Worm (Caenorhabditis elegans) whole organism, mixed stage, embryonic: ENCODE measurements around the gene fipr-4.

Experiments
- M03D4.4 ChIP-seq: sonication (generic microtip); optimal IDR thresholded peaks from 2 replicates; lab custom pipeline; 2017; ENCODE audit warnings: mild to moderate bottlenecking, missing genetic modification characterization, missing compliant biosample characterization
- bed-3 ChIP-seq: fragments of 200-800 bp; sonication (Bioruptor generic); optimal IDR thresholded peaks from 3 replicates; lab custom pipeline; 2018; ENCODE audit warnings: mild to moderate bottlenecking, missing genetic modification characterization, moderate library complexity, missing compliant biosample characterization
- ceh-39 ChIP-seq: fragments of 150-350 bp; optimal IDR thresholded peaks from 2 replicates; lab custom pipeline; 2014; ENCODE audit warnings: missing biosample characterization, missing genetic modification characterization
- ceh-83 ChIP-seq: fragments of 200-800 bp; sonication (Bioruptor generic); optimal IDR thresholded peaks from 2 replicates; lab custom pipeline; 2018; ENCODE audit warnings: mild to moderate bottlenecking, missing genetic modification characterization, missing compliant biosample characterization
- ces-1 ChIP-seq: fragments of 150-350 bp; optimal IDR thresholded peaks from 2 replicates; lab custom pipeline; 2014; ENCODE audit warnings: missing biosample characterization, missing genetic modification reagents, missing genetic modification characterization
- cnd-1 ChIP-seq: fragments of 200-800 bp; sonication (Bioruptor generic); optimal IDR thresholded peaks from 2 replicates; lab custom pipeline; 2018; ENCODE audit warnings: mild to moderate bottlenecking, missing genetic modification characterization, missing compliant biosample characterization
- drap-1 ChIP-seq: fragments of 200-800 bp; sonication (Bioruptor generic); optimal IDR thresholded peaks from 3 replicates; lab custom pipeline; 2018; ENCODE audit warnings: mild to moderate bottlenecking, missing genetic modification characterization, missing compliant biosample characterization
- elt-1 ChIP-seq: sonication (generic microtip); optimal IDR thresholded peaks from 2 replicates; lab custom pipeline; 2017; ENCODE audit warnings: missing genetic modification characterization, mild to moderate bottlenecking, missing compliant biosample characterization, antibody characterized with exemption, moderate library complexity, borderline replicate concordance; ENCODE audit not compliant: insufficient read depth
- elt-3 ChIP-seq: fragments of 150-350 bp; optimal IDR thresholded peaks from 2 replicates; lab custom pipeline; 2014; ENCODE audit warnings: missing biosample characterization, missing genetic modification characterization
- flh-1 ChIP-seq: fragments of 200-800 bp; sonication (Bioruptor generic); optimal IDR thresholded peaks from 2 replicates; lab custom pipeline; 2018; ENCODE audit warnings: mild to moderate bottlenecking, missing genetic modification characterization, moderate library complexity, missing compliant biosample characterization
- ham-2 ChIP-seq: fragments of 200-800 bp; sonication (Bioruptor generic); optimal IDR thresholded peaks from 2 replicates; lab custom pipeline; 2018; ENCODE audit warnings: mild to moderate bottlenecking, missing genetic modification characterization, missing compliant biosample characterization
- hlh-1 ChIP-seq: fragments of 150-350 bp; optimal IDR thresholded peaks from 2 replicates; lab custom pipeline; 2014; ENCODE audit warnings: missing biosample characterization, missing genetic modification reagents, missing genetic modification characterization
- lin-32 ChIP-seq: fragments of 200-800 bp; sonication (Bioruptor generic); optimal IDR thresholded peaks from 2 replicates; lab custom pipeline; 2018; ENCODE audit warnings: mild to moderate bottlenecking, missing genetic modification characterization, missing compliant biosample characterization
- lsy-2 ChIP-seq: fragments of 150-350 bp; optimal IDR thresholded peaks from 2 replicates; lab custom pipeline; 2014; ENCODE audit warnings: missing biosample characterization, missing genetic modification characterization
- mab-5 ChIP-seq: fragments of 150-350 bp; optimal IDR thresholded peaks from 2 replicates; lab custom pipeline; 2014; ENCODE audit warnings: missing biosample characterization, missing genetic modification characterization
- mep-1 ChIP-seq: fragments of 150-350 bp; optimal IDR thresholded peaks from 2 replicates; lab custom pipeline; 2017; ENCODE audit warnings: missing biosample characterization, missing genetic modification reagents, missing genetic modification characterization, inconsistent platforms
- mls-2 ChIP-seq: sonication (generic microtip); optimal IDR thresholded peaks from 2 replicates; lab custom pipeline; 2016; ENCODE audit warnings: mild to moderate bottlenecking, missing genetic modification characterization, moderate library complexity, missing compliant biosample characterization
- nhr-12 ChIP-seq: fragments of 150-350 bp; optimal IDR thresholded peaks from 2 replicates; lab custom pipeline; 2014; ENCODE audit warnings: missing biosample characterization, missing genetic modification characterization
- nhr-2 ChIP-seq: fragments of 150-350 bp; optimal IDR thresholded peaks from 2 replicates; lab custom pipeline; 2014; ENCODE audit warnings: missing biosample characterization, missing genetic modification characterization
- nhr-237 ChIP-seq: fragments of 150-350 bp; optimal IDR thresholded peaks from 2 replicates; lab custom pipeline; 2014; ENCODE audit warnings: missing biosample characterization, missing genetic modification characterization
- nhr-28 ChIP-seq: fragments of 150-350 bp; optimal IDR thresholded peaks from 2 replicates; lab custom pipeline; 2014; ENCODE audit warnings: missing biosample characterization, missing genetic modification characterization
- nhr-76 ChIP-seq: sonication (generic microtip); optimal IDR thresholded peaks from 2 replicates; lab custom pipeline; 2017; ENCODE audit warnings: missing biosample characterization, missing genetic modification characterization
- pha-4 ChIP-seq: fragments of 150-350 bp; optimal IDR thresholded peaks from 2 replicates; lab custom pipeline; 2018; ENCODE audit warnings: missing biosample characterization, missing genetic modification reagents, missing genetic modification characterization
- sem-2 ChIP-seq: fragments of 200-800 bp; sonication (Bioruptor generic); optimal IDR thresholded peaks from 2 replicates; lab custom pipeline; 2018; ENCODE audit warnings: mild to moderate bottlenecking, missing genetic modification characterization, missing compliant biosample characterization
- snpc-4 ChIP-seq: fragments of 150-350 bp; optimal IDR thresholded peaks from 2 replicates; lab custom pipeline; 2014; ENCODE audit warnings: missing biosample characterization, missing genetic modification characterization
- sptf-1 ChIP-seq: sonication (generic microtip); optimal IDR thresholded peaks from 2 replicates; lab custom pipeline; 2017; ENCODE audit warnings: mild to moderate bottlenecking, missing genetic modification characterization, moderate library complexity, missing compliant biosample characterization
- unc-120 ChIP-seq: sonication (generic microtip); optimal IDR thresholded peaks from 2 replicates; lab custom pipeline; 2017; ENCODE audit warnings: missing genetic modification characterization, missing compliant biosample characterization; ENCODE audit not compliant: poor library complexity, severe bottlenecking
- unc-39 ChIP-seq: fragments of 150-350 bp; optimal IDR thresholded peaks from 2 replicates; lab custom pipeline; 2014; ENCODE audit warnings: missing biosample characterization, missing genetic modification characterization
- unc-62 ChIP-seq: fragments of 150-350 bp; optimal IDR thresholded peaks from 2 replicates; lab custom pipeline; 2014; ENCODE audit warnings: missing biosample characterization, missing genetic modification reagents, missing genetic modification characterization
- zip-8 ChIP-seq: fragments of 150-350 bp; optimal IDR thresholded peaks from 2 replicates; lab custom pipeline; 2014; ENCODE audit warnings: missing biosample characterization, missing genetic modification characterization
- ztf-11 ChIP-seq: fragments of 150-350 bp; optimal IDR thresholded peaks from 2 replicates; lab custom pipeline; 2014; ENCODE audit warnings: missing biosample characterization, missing genetic modification characterization

fipr-4 gene

ce11 chrV:10210244-10210643 is 18.0 kb downstream of the fipr-4 start, which contains the start of gene tftc-3:
Gene tftc-3, minus strand, starts transcription at chrV:10210344.
- TF ChIP-seq cnd-1 (tag; lab: Kevin White, UChicago): no peak
- no peak for TF ChIP-seq nhr-12 (tag; lab: Kevin White, UChicago)
- TF ChIP-seq sptf-1 (tag; lab: Kevin White, UChicago): no peak
- TF ChIP-seq nhr-237: no peak
- TF ChIP-seq flh-1: no peak
- no peak for TF ChIP-seq lsy-2 (tag; lab: Kevin White, UChicago)
- TF ChIP-seq unc-62 (GFP tag; lab: Kevin White, UChicago): no peak
- TF ChIP-seq M03D4.4 (tag; lab: Kevin White, UChicago): no peak
- no peak for TF ChIP-seq lin-32 (GFP tag; lab: Kevin White, UChicago)
- TF ChIP-seq pha-4: no peak
- no peak for TF ChIP-seq elt-1
- TF ChIP-seq unc-120 (tag; lab: Kevin White, UChicago): no peak
- no peak for TF ChIP-seq nhr-76
- no peak for TF ChIP-seq drap-1 (GFP tag; lab: Kevin White, UChicago)
- TF ChIP-seq mab-5 (tag; lab: Kevin White, UChicago): no peak
- no peak for TF ChIP-seq sem-2 (GFP tag; lab: Kevin White, UChicago)
- TF ChIP-seq ham-2 (GFP tag; lab: Kevin White, UChicago): no peak
- no peak for TF ChIP-seq bed-3 (GFP tag; lab: Kevin White, UChicago)
- TF ChIP-seq elt-3: no peak

ce11 chrV:10206502-10206901 is 21.8 kb downstream of the fipr-4 start, which contains the start of gene rpc-25:
Gene rpc-25, minus strand, starts transcription at chrV:10206602.
- TF ChIP-seq elt-1 (no peak), ces-1 (GFP tag; lab: Kevin White, UChicago) (no peak), sem-2 (GFP tag; lab: Kevin White, UChicago) (no peak), bed-3 (GFP tag; lab: Kevin White, UChicago) (no peak), nhr-28 (no peak), flh-1 (no peak), mep-1 (tag; lab: Kevin White, UChicago) (no peak), ham-2 (GFP tag; lab: Kevin White, UChicago) (no peak), nhr-2 (tag; lab: Kevin White, UChicago) (no peak), mab-5 (tag; lab: Kevin White, UChicago) (no peak), pha-4 (no peak), M03D4.4 (tag; lab: Kevin White, UChicago) (no peak)

ce11 chrV:10205483-10205882 is 22.8 kb downstream of the fipr-4 start, which contains the start of gene ZK856.16:
Gene ZK856.16, minus strand, starts transcription at chrV:10205583.
- TF ChIP-seq drap-1 (GFP tag; lab: Kevin White, UChicago) (no peak), nhr-76 (no peak), nhr-237 (no peak), unc-39 (tag; lab: Kevin White, UChicago) (no peak), mls-2 (tag; lab: Kevin White, UChicago) (no peak), hlh-1 (tag; lab: Kevin White, UChicago) (no peak), sptf-1 (tag; lab: Kevin White, UChicago) (no peak), zip-8 (tag; lab: Kevin White, UChicago) (no peak), ham-2 (GFP tag; lab: Kevin White, UChicago) (no peak), ceh-83 (GFP tag; lab: Kevin White, UChicago) (no peak), unc-120 (tag; lab: Kevin White, UChicago) (no peak), mep-1 (tag; lab: Kevin White, UChicago) (no peak), ces-1 (GFP tag; lab: Kevin White, UChicago) (no peak), nhr-12 (tag; lab: Kevin White, UChicago) (no peak), nhr-2 (tag; lab: Kevin White, UChicago) (no peak), unc-62 (GFP tag; lab: Kevin White, UChicago) (no peak), lin-32 (GFP tag; lab: Kevin White, UChicago) (no peak), snpc-4 (no peak), flh-1 (no peak), ztf-11 (tag; lab: Kevin White, UChicago) (no peak)
- TF ChIP-seq, all 35 proteins: peak for 0

ce11 chrV:10204863-10205338 is 23.4 kb downstream of the fipr-4 start, which contains the start of the genes ZK856.19 and ZK856.11:
Gene ZK856.19, minus strand, starts transcription at chrV:10204913.
Gene ZK856.11, minus strand, starts transcription at chrV:10204938.
- peak; percentile 65 for TF ChIP-seq unc-120 (tag; lab: Kevin White, UChicago)
- TF ChIP-seq nhr-76: no peak
- TF ChIP-seq ceh-39 (tag; lab: Kevin White, UChicago): no peak
- peak; percentile 62 for TF ChIP-seq lsy-2 (tag; lab: Kevin White, UChicago)
- TF ChIP-seq pha-4: peak; percentile 37
- no peak for TF ChIP-seq sptf-1 (tag; lab: Kevin White, UChicago)
- no peak for TF ChIP-seq elt-3
- no peak for TF ChIP-seq drap-1 (GFP tag; lab: Kevin White, UChicago)
- TF ChIP-seq unc-62 (GFP tag; lab: Kevin White, UChicago): no peak
